Fruit fly (Drosophila melanogaster) whole organism: ENCODE results near the gene Atg8a.

Experiments used
- CG8478 ChIP-seq: fragments of >200 bp; optimal IDR thresholded peaks from 2 replicates; lab custom pipeline; 2018; ENCODE audit warnings: inconsistent platforms
- Dll ChIP-seq: fragments of >200 bp; optimal IDR thresholded peaks from 2 replicates; lab custom pipeline; 2017
- pan ChIP-seq: fragments of >200 bp; optimal IDR thresholded peaks from 2 replicates; lab custom pipeline; 2017
- usp ChIP-seq: fragments of >200 bp; optimal IDR thresholded peaks from 2 replicates; lab custom pipeline; 2017; ENCODE audit warnings: missing biosample characterization, missing genetic modification characterization, mixed read lengths

DNA sequence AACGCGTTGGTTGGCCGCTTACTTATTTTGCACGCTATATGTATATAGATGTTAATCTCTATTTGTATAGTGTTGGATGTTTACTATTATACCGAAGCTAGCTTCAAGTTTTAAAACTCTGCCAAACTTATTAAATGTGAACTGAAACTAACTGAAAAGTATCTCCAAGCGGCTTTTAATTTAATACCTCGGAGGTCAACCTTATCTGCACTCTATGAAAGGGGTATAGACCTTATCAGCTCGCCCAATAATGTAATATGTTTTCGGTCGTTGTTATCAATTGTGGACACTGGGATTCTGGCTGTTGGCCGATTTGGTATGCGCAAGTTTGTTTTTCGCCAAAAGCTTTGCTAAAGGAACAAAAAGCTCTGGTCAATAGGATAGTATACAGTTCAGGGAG is 19.5 kb downstream of the Atg8a start:
- TF ChIP-seq usp (GFP tag; lab: Kevin White, UChicago) = no peak
- no peak for TF ChIP-seq pan (lab: Kevin White, UChicago)
- TF ChIP-seq CG8478 (lab: Kevin White, UChicago) = no peak
- TF ChIP-seq Dll = no peak
